Fruit fly (Drosophila melanogaster) whole organism, pupa: ENCODE results near the gene CG11570.

Experiments
- CG10348 ChIP-seq: fragments of 200-800 bp; sonication (Bioruptor generic); IDR thresholded peaks from 2 replicates; pipeline ENCODE4 v1.3.6; 2022; ENCODE audit warnings: missing biosample characterization, missing genetic modification characterization
- CG12605 ChIP-seq: fragments of 200-800 bp; sonication (Bioruptor generic); IDR thresholded peaks from 2 replicates; pipeline ENCODE4 v1.3.6; 2022; ENCODE audit warnings: missing biosample characterization, missing genetic modification characterization
- CG13204 ChIP-seq: fragments of 200-800 bp; sonication (Bioruptor generic); optimal IDR thresholded peaks from 2 replicates; lab custom pipeline; 2018; ENCODE audit warnings: missing biosample characterization, mild to moderate bottlenecking, missing genetic modification characterization, moderate library complexity
- CG14655 ChIP-seq: fragments of 200-800 bp; sonication (Bioruptor generic); optimal IDR thresholded peaks from 3 replicates; lab custom pipeline; 2017; ENCODE audit warnings: mild to moderate bottlenecking, missing biosample characterization, missing genetic modification reagents, missing genetic modification characterization
- CG15710 ChIP-seq: fragments of 200-800 bp; sonication (Bioruptor generic); optimal IDR thresholded peaks from 2 replicates; lab custom pipeline; 2018; ENCODE audit warnings: missing biosample characterization, mild to moderate bottlenecking, missing genetic modification characterization, moderate library complexity
- CG17806 ChIP-seq: fragments of 200-800 bp; sonication (Bioruptor generic); optimal IDR thresholded peaks from 2 replicates; lab custom pipeline; 2018; ENCODE audit warnings: missing biosample characterization, mild to moderate bottlenecking, missing genetic modification characterization, moderate library complexity
- CG32121 ChIP-seq: fragments of 200-800 bp; sonication (Bioruptor generic); IDR thresholded peaks from 2 replicates; pipeline ENCODE4 v1.3.6; 2022; ENCODE audit warnings: missing biosample characterization, missing genetic modification characterization
- CG34367 ChIP-seq: fragments of 200-800 bp; sonication (Bioruptor generic); optimal IDR thresholded peaks from 2 replicates; lab custom pipeline; 2018; ENCODE audit warnings: missing biosample characterization, mild to moderate bottlenecking, missing genetic modification characterization
- CG4496 ChIP-seq: fragments of 200-800 bp; sonication (Bioruptor generic); IDR thresholded peaks from 3 replicates; pipeline ENCODE4 v1.3.6; 2022; ENCODE audit warnings: missing biosample characterization, missing genetic modification characterization
- CG8159 ChIP-seq: fragments of 200-800 bp; sonication (Bioruptor generic); optimal IDR thresholded peaks from 3 replicates; lab custom pipeline; 2018; ENCODE audit warnings: missing biosample characterization, mild to moderate bottlenecking, missing genetic modification characterization, moderate library complexity
- CG8301 ChIP-seq: fragments of 200-800 bp; sonication (Bioruptor generic); optimal IDR thresholded peaks from 2 replicates; lab custom pipeline; 2018; ENCODE audit warnings: missing biosample characterization, mild to moderate bottlenecking, missing genetic modification characterization
- CG9948 ChIP-seq: fragments of 200-800 bp; sonication (Bioruptor generic); optimal IDR thresholded peaks from 2 replicates; lab custom pipeline; 2018; ENCODE audit warnings: missing biosample characterization, mild to moderate bottlenecking, missing genetic modification characterization, moderate library complexity
- D1 ChIP-seq: fragments of 200-800 bp; sonication (Bioruptor generic); optimal IDR thresholded peaks from 2 replicates; lab custom pipeline; 2018; ENCODE audit warnings: missing biosample characterization, mild to moderate bottlenecking, missing genetic modification characterization, moderate library complexity
- EcR ChIP-seq: fragments of 200-800 bp; sonication (Bioruptor generic); optimal IDR thresholded peaks from 3 replicates; lab custom pipeline; 2019; ENCODE audit warnings: missing biosample characterization, missing genetic modification characterization, mild to moderate bottlenecking, moderate library complexity, missing genetic modification reagents
- Ets98B ChIP-seq: fragments of 200-800 bp; sonication (Bioruptor generic); IDR thresholded peaks from 2 replicates; pipeline ENCODE4 v1.3.6; 2022; ENCODE audit warnings: missing biosample characterization, missing genetic modification characterization
- Pif1A ChIP-seq: fragments of 200-800 bp; sonication (Bioruptor generic); optimal IDR thresholded peaks from 3 replicates; lab custom pipeline; 2016; ENCODE audit warnings: missing biosample characterization, missing genetic modification characterization
- Pif1B ChIP-seq: fragments of 200-800 bp; sonication (Bioruptor generic); optimal IDR thresholded peaks from 3 replicates; lab custom pipeline; 2016; ENCODE audit warnings: missing biosample characterization, missing genetic modification characterization
- Snoo ChIP-seq: fragments of 200-800 bp; sonication (Bioruptor generic); optimal IDR thresholded peaks from 3 replicates; lab custom pipeline; 2017; ENCODE audit warnings: missing biosample characterization, mild to moderate bottlenecking, missing genetic modification characterization, inconsistent platforms
- fd96Ca ChIP-seq: fragments of 200-800 bp; sonication (Bioruptor generic); IDR thresholded peaks from 3 replicates; pipeline ENCODE4 v1.3.6; 2022; ENCODE audit warnings: missing biosample characterization, missing genetic modification characterization
- gl ChIP-seq: fragments of 200-800 bp; sonication (Bioruptor generic); optimal IDR thresholded peaks from 2 replicates; lab custom pipeline; 2018; ENCODE audit warnings: missing biosample characterization, mild to moderate bottlenecking, missing genetic modification characterization
- rn ChIP-seq: fragments of 200-800 bp; sonication (Bioruptor generic); IDR thresholded peaks from 2 replicates; pipeline ENCODE4 v1.3.6; 2022; ENCODE audit warnings: missing biosample characterization, missing genetic modification characterization

CG11570 gene

DNA sequence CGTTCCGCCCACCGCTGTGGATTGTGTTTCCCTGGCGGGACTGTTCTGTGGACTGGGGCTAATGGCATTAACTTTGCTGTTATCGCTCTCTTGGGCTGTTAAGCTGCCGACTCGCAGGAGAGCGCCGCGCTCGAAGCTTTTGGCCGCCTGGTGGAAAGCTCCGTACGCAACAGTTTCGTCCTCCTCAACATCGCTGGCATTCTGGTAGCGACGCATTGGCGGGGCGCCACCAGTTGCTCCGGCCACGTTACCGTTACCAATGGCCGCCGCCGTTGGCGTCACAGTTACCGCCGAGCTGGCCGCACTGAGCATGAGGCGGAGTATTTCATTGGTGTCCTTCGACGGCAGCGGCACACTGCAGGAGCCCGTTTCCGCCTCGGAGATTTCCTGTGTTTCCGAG, 20.3 kb downstream of the CG11570 start:
- TF ChIP-seq gl (no peak), CG32121 (GFP tag; lab: Robert Waterston, UW) (no peak), CG34367 (tag; lab: Kevin White, UChicago) (no peak), EcR (GFP tag; lab: Kevin White, UChicago) (no peak), Pif1A (GFP tag; lab: Kevin White, UChicago) (no peak), CG14655 (GFP tag; lab: Kevin White, UChicago) (no peak), D1 (tag; lab: Kevin White, UChicago) (no peak), rn (GFP tag; lab: Robert Waterston, UW) (no peak), Pif1B (GFP tag; lab: Kevin White, UChicago) (no peak), Snoo (tag; lab: Kevin White, UChicago) (no peak), CG17806 (no peak), CG13204 (no peak), Ets98B (GFP tag; lab: Robert Waterston, UW) (no peak), CG8301 (tag; lab: Kevin White, UChicago) (no peak), CG10348 (GFP tag; lab: Robert Waterston, UW) (no peak), CG12605 (GFP tag; lab: Robert Waterston, UW) (no peak)

DNA sequence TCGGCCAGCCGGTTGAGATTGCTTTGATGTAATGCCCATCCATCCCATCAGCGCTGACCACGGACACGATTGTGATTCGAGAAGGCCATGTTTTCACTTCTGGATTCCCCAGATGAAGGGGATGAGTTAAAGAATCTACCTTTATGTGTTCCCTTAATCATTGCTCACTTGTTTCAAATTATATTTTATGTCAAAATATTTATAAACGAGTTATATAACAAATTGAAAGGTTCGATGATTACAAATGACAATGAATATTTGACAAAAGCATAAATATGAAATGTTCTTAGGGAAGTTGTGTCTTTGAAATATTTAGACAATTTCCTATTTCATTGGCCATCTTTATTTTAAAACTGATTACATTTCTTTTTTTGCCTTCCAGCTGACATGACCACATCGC, 25.9 kb downstream of the CG11570 start:
- no peak for TF ChIP-seq gl
- TF ChIP-seq CG9948 (tag; lab: Kevin White, UChicago) = no peak
- TF ChIP-seq CG13204 = no peak
- TF ChIP-seq CG14655 (GFP tag; lab: Kevin White, UChicago) = no peak
- no peak for TF ChIP-seq rn (GFP tag; lab: Robert Waterston, UW)
- no peak for TF ChIP-seq CG12605 (GFP tag; lab: Robert Waterston, UW)
- TF ChIP-seq CG4496 (GFP tag; lab: Robert Waterston, UW) = no peak
- TF ChIP-seq Ets98B (GFP tag; lab: Robert Waterston, UW) = no peak
- TF ChIP-seq CG17806 = no peak
- TF ChIP-seq CG32121 (GFP tag; lab: Robert Waterston, UW) = no peak
- no peak for TF ChIP-seq fd96Ca
- no peak for TF ChIP-seq Pif1B (GFP tag; lab: Kevin White, UChicago)
- TF ChIP-seq CG8301 (tag; lab: Kevin White, UChicago) = no peak
- TF ChIP-seq CG15710 (tag; lab: Kevin White, UChicago) = no peak
- no peak for TF ChIP-seq CG8159 (tag; lab: Kevin White, UChicago)
- no peak for TF ChIP-seq CG10348 (GFP tag; lab: Robert Waterston, UW)
- no peak for TF ChIP-seq CG34367 (tag; lab: Kevin White, UChicago)

DNA sequence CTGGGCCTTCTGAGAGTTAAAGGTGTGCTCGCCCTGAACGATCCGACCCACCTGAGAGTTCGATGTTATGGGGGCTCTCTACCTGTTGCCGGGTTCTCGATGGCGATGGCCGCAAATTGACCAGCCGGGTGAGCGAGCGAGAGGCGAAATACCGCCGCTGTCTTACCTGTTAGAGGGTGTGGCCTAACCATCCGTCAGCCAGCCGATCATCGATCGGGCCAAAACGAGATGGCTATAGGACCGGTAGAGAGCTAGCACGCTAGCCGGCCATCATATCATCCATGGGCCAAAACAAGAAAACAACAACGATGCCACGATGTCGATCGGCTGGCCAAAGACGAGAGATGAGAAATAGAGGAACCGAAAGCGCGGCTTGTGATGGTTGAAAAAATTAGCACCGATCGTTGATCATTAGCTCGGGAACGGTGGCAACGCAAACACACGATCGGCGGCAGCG, 30.3 kb downstream of the CG11570 start, which contains the start of gene byn:
TSS of gene byn (plus strand) at position 407 of the 457 bp plus-strand sequence.
- TF ChIP-seq CG32121 (GFP tag; lab: Robert Waterston, UW) = no peak
- TF ChIP-seq CG10348 (GFP tag; lab: Robert Waterston, UW) = no peak
- no peak for TF ChIP-seq EcR (GFP tag; lab: Kevin White, UChicago)
- no peak for TF ChIP-seq CG4496 (GFP tag; lab: Robert Waterston, UW)
- TF ChIP-seq Snoo (tag; lab: Kevin White, UChicago) = no peak
- no peak for TF ChIP-seq fd96Ca

DNA sequence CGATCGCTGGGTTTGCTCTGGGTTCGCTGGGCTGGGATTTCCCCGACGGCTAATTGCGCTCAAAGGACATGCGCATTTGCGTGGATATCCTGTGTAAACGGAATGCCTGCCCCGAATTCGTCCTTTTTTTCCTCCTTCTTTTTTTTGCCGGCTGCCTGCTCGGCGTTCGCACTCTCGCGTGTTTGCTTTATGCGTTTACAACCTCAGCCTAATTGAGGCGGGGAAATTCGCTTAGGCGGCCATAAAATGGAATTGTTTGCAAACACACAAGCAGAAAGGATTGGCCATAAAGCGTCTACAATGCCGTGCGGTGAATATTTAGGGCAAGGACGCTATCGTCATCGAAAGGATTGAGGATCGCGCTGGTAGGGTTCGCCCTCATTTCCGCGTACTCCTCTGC, 32.2 kb downstream of the CG11570 start:
- no peak for TF ChIP-seq CG32121 (GFP tag; lab: Robert Waterston, UW)
- TF ChIP-seq CG9948 (tag; lab: Kevin White, UChicago) = no peak
- TF ChIP-seq CG34367 (tag; lab: Kevin White, UChicago) = no peak
- no peak for TF ChIP-seq EcR (GFP tag; lab: Kevin White, UChicago)
- TF ChIP-seq CG12605 (GFP tag; lab: Robert Waterston, UW) = no peak
- TF ChIP-seq CG17806 = no peak
- TF ChIP-seq gl = no peak

DNA sequence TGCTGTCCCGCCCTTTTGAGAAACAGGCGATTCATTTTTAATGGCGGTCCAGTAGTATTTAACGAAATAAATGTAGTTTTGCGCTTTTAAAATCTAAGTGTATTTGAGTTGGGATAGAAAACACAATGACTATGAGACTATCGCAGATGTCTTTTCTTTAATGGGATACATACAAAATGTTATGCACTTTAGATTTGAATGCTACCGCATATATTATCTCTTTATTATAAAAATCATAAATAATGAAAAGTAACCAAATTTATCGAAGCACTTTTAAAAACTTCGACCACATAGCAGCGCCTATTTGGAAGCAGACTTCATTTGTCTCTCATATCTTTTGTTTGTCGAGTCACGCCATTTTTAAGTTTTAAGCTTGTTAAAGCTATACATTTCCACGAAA, 32.9 kb downstream of the CG11570 start, which contains the start of gene SdhAL:
TSS of gene SdhAL (minus strand) at position 101 of the 400 bp plus-strand sequence.
- TF ChIP-seq CG9948 (tag; lab: Kevin White, UChicago) = no peak
- no peak for TF ChIP-seq CG8301 (tag; lab: Kevin White, UChicago)
- no peak for TF ChIP-seq CG8159 (tag; lab: Kevin White, UChicago)
- no peak for TF ChIP-seq CG12605 (GFP tag; lab: Robert Waterston, UW)
- TF ChIP-seq Snoo (tag; lab: Kevin White, UChicago) = no peak
- no peak for TF ChIP-seq CG34367 (tag; lab: Kevin White, UChicago)
- TF ChIP-seq D1 (tag; lab: Kevin White, UChicago) = no peak
- TF ChIP-seq gl = no peak
- no peak for TF ChIP-seq fd96Ca
- no peak for TF ChIP-seq rn (GFP tag; lab: Robert Waterston, UW)
- TF ChIP-seq CG4496 (GFP tag; lab: Robert Waterston, UW) = no peak
- no peak for TF ChIP-seq CG17806
- TF ChIP-seq EcR (GFP tag; lab: Kevin White, UChicago) = no peak
- no peak for TF ChIP-seq CG32121 (GFP tag; lab: Robert Waterston, UW)
- no peak for TF ChIP-seq Pif1A (GFP tag; lab: Kevin White, UChicago)
- no peak for TF ChIP-seq CG14655 (GFP tag; lab: Kevin White, UChicago)
- no peak for TF ChIP-seq Ets98B (GFP tag; lab: Robert Waterston, UW)
- no peak for TF ChIP-seq Pif1B (GFP tag; lab: Kevin White, UChicago)

DNA sequence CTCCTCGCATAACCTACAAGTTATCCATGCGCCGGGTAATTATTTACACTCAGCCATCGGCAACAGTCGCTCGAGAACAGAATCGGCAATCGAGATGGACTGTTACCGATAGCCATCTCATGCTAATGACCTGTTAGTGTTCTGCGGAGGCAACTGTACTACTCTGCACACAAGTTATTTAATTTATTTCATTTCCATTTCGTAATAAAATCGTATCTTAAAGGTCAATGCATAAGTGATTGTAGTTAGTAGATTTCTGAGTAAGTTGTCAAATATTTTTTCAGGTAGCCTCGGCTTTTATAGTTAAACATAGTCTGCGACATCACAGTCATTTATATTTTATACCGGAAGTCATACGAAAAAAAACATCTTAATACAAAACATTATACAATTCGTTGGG, 36.4 kb downstream of the CG11570 start, which contains the start of gene CG11588:
TSS of gene CG11588 (plus strand) at position 301 of the 400 bp plus-strand sequence.
- TF ChIP-seq rn (GFP tag; lab: Robert Waterston, UW) (no peak), CG4496 (GFP tag; lab: Robert Waterston, UW) (no peak), EcR (GFP tag; lab: Kevin White, UChicago) (no peak), CG8159 (tag; lab: Kevin White, UChicago) (no peak), CG12605 (GFP tag; lab: Robert Waterston, UW) (no peak), gl (no peak), CG14655 (GFP tag; lab: Kevin White, UChicago) (no peak), CG10348 (GFP tag; lab: Robert Waterston, UW) (no peak), Snoo (tag; lab: Kevin White, UChicago) (no peak), CG32121 (GFP tag; lab: Robert Waterston, UW) (no peak), CG13204 (no peak)
